Worm (Caenorhabditis elegans) whole organism, L4/young adult: ENCODE results near the gene popl-5.

Source experiments
- W03F9.2 ChIP-seq: fragments of 150-350 bp; optimal IDR thresholded peaks from 2 replicates; lab custom pipeline; 2014; ENCODE audit warnings: missing biosample characterization, missing genetic modification characterization
- him-1 ChIP-seq: sonication (generic microtip); optimal IDR thresholded peaks from 2 replicates; lab custom pipeline; 2016; ENCODE audit warnings: missing genotype, missing genetic modification reagents, missing genetic modification characterization, missing compliant biosample characterization

DNA sequence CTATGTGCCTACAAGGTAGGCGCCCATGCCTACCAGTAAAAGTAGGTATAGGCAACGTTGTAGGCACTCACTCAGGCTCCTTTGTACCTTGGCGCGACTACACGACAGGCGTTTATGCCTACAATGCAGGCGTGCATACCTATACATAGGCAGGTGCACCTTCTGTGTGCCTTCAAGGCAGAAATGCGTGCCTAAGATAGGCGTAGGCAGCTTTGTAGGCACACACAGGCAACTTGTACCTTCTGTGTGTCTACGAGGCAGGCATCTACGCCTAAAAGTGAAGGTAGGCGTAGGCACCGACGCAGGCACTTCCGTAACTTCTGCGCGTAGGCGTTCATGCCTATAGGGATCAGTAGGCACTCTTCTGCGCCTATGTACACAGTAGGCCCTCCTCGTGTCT lies 18.5 kb upstream of the popl-5 start:
- TF ChIP-seq W03F9.2 (tag; lab: Kevin White, UChicago) (no peak), him-1 (tag; lab: Kevin White, UChicago) (no peak)
